Worm (Caenorhabditis elegans) whole organism, L4 larva: ENCODE measurements around the gene fbxa-131.

Source experiments
- ZK546.5 ChIP-seq, 2 experiments: sonication (generic microtip); optimal IDR thresholded peaks; 2 replicates each; lab custom pipeline; 2017; ENCODE audit warnings: missing biosample characterization in 2 of 2, missing genetic modification characterization in 2 of 2
- cey-2 ChIP-seq: sonication (generic microtip); optimal IDR thresholded peaks from 3 replicates; lab custom pipeline; 2017; ENCODE audit warnings: missing genetic modification characterization, mild to moderate bottlenecking, missing compliant biosample characterization, antibody characterized with exemption, borderline replicate concordance; ENCODE audit not compliant: insufficient read depth
- mdt-29 ChIP-seq: fragments of 200-800 bp; sonication (Bioruptor generic); IDR thresholded peaks from 2 replicates; pipeline ENCODE4 v1.3.6; 2022; ENCODE audit warnings: missing genetic modification reagents, missing genetic modification characterization, missing compliant biosample characterization

- no peak for TF ChIP-seq ZK546.5 (tag; optimal IDR thresholded peaks at IDR 0.05; lab: Kevin White, UChicago)
- TF ChIP-seq cey-2 (tag; lab: Kevin White, UChicago) = no peak
- TF ChIP-seq mdt-29 (GFP tag; lab: Robert Waterston, UW) = no peak
Measured at ce11 chrV:19737458-19737857, 759 bp upstream of the fbxa-131 start, which contains the start of gene W04E12.7.
